Fruit fly (Drosophila melanogaster) whole organism, prepupa: Measurements from ENCODE around the gene Gbs-76A.

Experiments
- Blimp-1 ChIP-seq: fragments of 200-800 bp; sonication (Bioruptor generic); optimal IDR thresholded peaks from 3 replicates; lab custom pipeline; 2017; ENCODE audit warnings: missing biosample characterization, missing genetic modification characterization, mild to moderate bottlenecking, moderate library complexity, missing genetic modification reagents
- CG11294 ChIP-seq: fragments of 200-800 bp; sonication (Bioruptor generic); IDR thresholded peaks from 2 replicates; pipeline ENCODE4 v1.3.6; 2022; ENCODE audit warnings: missing biosample characterization, missing genetic modification characterization
- CG15336 ChIP-seq: fragments of 200-800 bp; sonication (Bioruptor generic); IDR thresholded peaks from 2 replicates; pipeline ENCODE4 v1.3.6; 2022; ENCODE audit warnings: missing biosample characterization, missing genetic modification characterization
- CG1621 ChIP-seq: fragments of 200-800 bp; sonication (Bioruptor generic); optimal IDR thresholded peaks from 3 replicates; lab custom pipeline; 2018; ENCODE audit warnings: missing biosample characterization, mild to moderate bottlenecking, missing genetic modification characterization
- CG3032 ChIP-seq: fragments of 200-800 bp; optimal IDR thresholded peaks from 2 replicates; lab custom pipeline; 2019; ENCODE audit warnings: missing biosample characterization, mild to moderate bottlenecking, missing genetic modification characterization, moderate library complexity
- CG31627 ChIP-seq: fragments of 200-800 bp; sonication (Bioruptor generic); optimal IDR thresholded peaks from 3 replicates; lab custom pipeline; 2016; ENCODE audit warnings: missing biosample characterization, missing genetic modification characterization
- CG32006 ChIP-seq: fragments of 200-800 bp; sonication (Bioruptor generic); optimal IDR thresholded peaks from 3 replicates; lab custom pipeline; 2017; ENCODE audit warnings: missing biosample characterization, mild to moderate bottlenecking, missing genetic modification characterization
- CG34406 ChIP-seq: fragments of 200-800 bp; sonication (Bioruptor generic); optimal IDR thresholded peaks from 3 replicates; lab custom pipeline; 2016; ENCODE audit warnings: missing biosample characterization, missing genetic modification characterization
- CG3919 ChIP-seq: fragments of 200-800 bp; sonication (Bioruptor generic); optimal IDR thresholded peaks from 3 replicates; lab custom pipeline; 2016; ENCODE audit warnings: missing biosample characterization, missing genetic modification characterization
- CG6163 ChIP-seq: fragments of 200-800 bp; sonication (Bioruptor generic); IDR thresholded peaks from 3 replicates; pipeline ENCODE4 v1.3.6; 2022; ENCODE audit warnings: missing biosample characterization, missing genetic modification characterization
- CG6276 ChIP-seq: fragments of 200-800 bp; sonication (Bioruptor generic); optimal IDR thresholded peaks from 2 replicates; lab custom pipeline; 2017; ENCODE audit warnings: missing biosample characterization, mild to moderate bottlenecking, missing genetic modification characterization
- CG6792 ChIP-seq: fragments of 200-800 bp; sonication (Bioruptor generic); optimal IDR thresholded peaks from 3 replicates; lab custom pipeline; 2016; ENCODE audit warnings: missing biosample characterization, missing genetic modification characterization
- CG6808 ChIP-seq: fragments of 200-800 bp; sonication (Bioruptor generic); optimal IDR thresholded peaks from 3 replicates; lab custom pipeline; 2017; ENCODE audit warnings: missing biosample characterization, missing genetic modification characterization, mild to moderate bottlenecking, moderate library complexity, missing genetic modification reagents
- CG6854 ChIP-seq: fragments of 200-800 bp; sonication (Bioruptor generic); optimal IDR thresholded peaks from 2 replicates; lab custom pipeline; 2017; ENCODE audit warnings: missing biosample characterization, mild to moderate bottlenecking, missing genetic modification characterization
- CG7368 ChIP-seq: fragments of 200-800 bp; sonication (Bioruptor generic); optimal IDR thresholded peaks from 3 replicates; lab custom pipeline; 2016; ENCODE audit warnings: missing biosample characterization, missing genetic modification characterization
- CG8632 ChIP-seq: fragments of 200-800 bp; sonication (Bioruptor generic); optimal IDR thresholded peaks from 3 replicates; lab custom pipeline; 2016; ENCODE audit warnings: missing biosample characterization, missing genetic modification characterization
- CG9139 ChIP-seq: fragments of 200-800 bp; sonication (Bioruptor generic); optimal IDR thresholded peaks from 3 replicates; lab custom pipeline; 2017; ENCODE audit warnings: missing biosample characterization, mild to moderate bottlenecking, missing genetic modification characterization
- Eip75B ChIP-seq: fragments of 200-800 bp; sonication (Bioruptor generic); optimal IDR thresholded peaks from 3 replicates; lab custom pipeline; 2016; ENCODE audit warnings: missing biosample characterization, missing genetic modification characterization
- Eip78C ChIP-seq: fragments of 200-800 bp; sonication (Bioruptor generic); peaks from one replicate; lab custom pipeline; 2016; ENCODE audit warnings: missing biosample characterization, missing genetic modification characterization
- Eip93F ChIP-seq: fragments of 200-800 bp; sonication (Bioruptor generic); optimal IDR thresholded peaks from 2 replicates; lab custom pipeline; 2016; ENCODE audit warnings: missing biosample characterization, mild to moderate bottlenecking, missing genetic modification characterization
- Ets21C ChIP-seq: fragments of 200-800 bp; sonication (Bioruptor generic); optimal IDR thresholded peaks from 3 replicates; lab custom pipeline; 2016; ENCODE audit warnings: missing biosample characterization, missing genetic modification characterization
- Ets96B ChIP-seq: fragments of 200-800 bp; optimal IDR thresholded peaks from 2 replicates; lab custom pipeline; 2019; ENCODE audit warnings: missing biosample characterization, mild to moderate bottlenecking, missing genetic modification characterization, moderate library complexity
- Gug ChIP-seq: fragments of 200-800 bp; sonication (Bioruptor generic); IDR thresholded peaks from 2 replicates; pipeline ENCODE4 v1.3.6; 2022; ENCODE audit warnings: missing biosample characterization, missing genetic modification characterization
- Hr38 ChIP-seq: sonication (Bioruptor generic); optimal IDR thresholded peaks from 2 replicates; lab custom pipeline; 2016; ENCODE audit warnings: missing biosample characterization, missing genetic modification characterization
- Lpt ChIP-seq: fragments of 200-800 bp; sonication (Bioruptor generic); optimal IDR thresholded peaks from 3 replicates; lab custom pipeline; 2016; ENCODE audit warnings: missing biosample characterization, missing genetic modification characterization
- Met ChIP-seq: fragments of 200-800 bp; sonication (Bioruptor generic); optimal IDR thresholded peaks from 3 replicates; lab custom pipeline; 2016; ENCODE audit warnings: missing biosample characterization, missing genetic modification characterization
- OdsH ChIP-seq: fragments of 200-800 bp; sonication (Bioruptor generic); optimal IDR thresholded peaks from 3 replicates; lab custom pipeline; 2016; ENCODE audit warnings: missing biosample characterization, missing genetic modification characterization
- Smox ChIP-seq: fragments of 200-800 bp; sonication (Bioruptor generic); optimal IDR thresholded peaks from 3 replicates; lab custom pipeline; 2016; ENCODE audit warnings: missing biosample characterization, missing genetic modification characterization
- Sox102F ChIP-seq: fragments of 200-800 bp; sonication (Bioruptor generic); optimal IDR thresholded peaks from 2 replicates; lab custom pipeline; 2016; ENCODE audit warnings: missing biosample characterization, mild to moderate bottlenecking, missing genetic modification characterization
- Sox14 ChIP-seq: fragments of 200-800 bp; sonication (Bioruptor generic); optimal IDR thresholded peaks from 3 replicates; lab custom pipeline; 2016; ENCODE audit warnings: missing biosample characterization, missing genetic modification characterization
- Sox15 ChIP-seq: fragments of 200-800 bp; sonication (Bioruptor generic); optimal IDR thresholded peaks from 3 replicates; lab custom pipeline; 2016; ENCODE audit warnings: missing biosample characterization, missing genetic modification characterization
- achi ChIP-seq: fragments of 200-800 bp; sonication (Bioruptor generic); optimal IDR thresholded peaks from 3 replicates; lab custom pipeline; 2016; ENCODE audit warnings: missing biosample characterization, missing genetic modification characterization
- acj6 ChIP-seq: fragments of 200-800 bp; sonication (Bioruptor generic); optimal IDR thresholded peaks from 3 replicates; lab custom pipeline; 2016; ENCODE audit warnings: missing biosample characterization, missing genetic modification characterization
- cyc ChIP-seq: fragments of 200-800 bp; sonication (Bioruptor generic); optimal IDR thresholded peaks from 3 replicates; lab custom pipeline; 2016; ENCODE audit warnings: missing biosample characterization, missing genetic modification characterization
- eg ChIP-seq: fragments of 200-800 bp; sonication (Bioruptor generic); IDR thresholded peaks from 3 replicates; pipeline ENCODE4 v1.3.6; 2022; ENCODE audit warnings: missing biosample characterization, missing genetic modification characterization
- esn ChIP-seq: fragments of 200-800 bp; sonication (Bioruptor generic); optimal IDR thresholded peaks from 2 replicates; lab custom pipeline; 2016; ENCODE audit warnings: missing biosample characterization, mild to moderate bottlenecking, missing genetic modification characterization, moderate library complexity
- fd59A ChIP-seq: fragments of 200-800 bp; sonication (Bioruptor generic); optimal IDR thresholded peaks from 2 replicates; lab custom pipeline; 2017; ENCODE audit warnings: missing biosample characterization, mild to moderate bottlenecking, missing genetic modification characterization, missing genetic modification reagents
- fd85E ChIP-seq: fragments of 200-800 bp; sonication (Bioruptor generic); optimal IDR thresholded peaks from 3 replicates; lab custom pipeline; 2016; ENCODE audit warnings: missing biosample characterization, missing genetic modification characterization
- fkh ChIP-seq: fragments of 200-800 bp; sonication (Bioruptor generic); optimal IDR thresholded peaks from 3 replicates; lab custom pipeline; 2017; ENCODE audit warnings: missing biosample characterization, mild to moderate bottlenecking, missing genetic modification characterization, moderate library complexity
- pdm3 ChIP-seq: fragments of 200-800 bp; sonication (Bioruptor generic); optimal IDR thresholded peaks from 3 replicates; lab custom pipeline; 2016; ENCODE audit warnings: missing biosample characterization, missing genetic modification characterization
- spab ChIP-seq: fragments of 200-800 bp; sonication (Bioruptor generic); optimal IDR thresholded peaks from 2 replicates; lab custom pipeline; 2017; ENCODE audit warnings: missing biosample characterization, mild to moderate bottlenecking, missing genetic modification characterization, missing genetic modification reagents
- ss ChIP-seq, 2 experiments: fragments of 200-800 bp; sonication (Bioruptor generic); optimal IDR thresholded peaks; 2 replicates in 1 of 2; 3 replicates in 1 of 2; lab custom pipeline; 2017 to 2018; ENCODE audit warnings: mild to moderate bottlenecking in 2 of 2, missing biosample characterization in 2 of 2, missing genetic modification characterization in 2 of 2, moderate library complexity in 1 of 2
- svp ChIP-seq: fragments of 200-800 bp; sonication (Bioruptor generic); peaks from one replicate; lab custom pipeline; 2016; ENCODE audit warnings: missing biosample characterization, missing genetic modification characterization
- topi ChIP-seq: fragments of 200-800 bp; sonication (Bioruptor generic); optimal IDR thresholded peaks from 3 replicates; lab custom pipeline; 2016; ENCODE audit warnings: missing biosample characterization, missing genetic modification characterization
- vri ChIP-seq: fragments of 200-800 bp; sonication (Bioruptor generic); optimal IDR thresholded peaks from 3 replicates; lab custom pipeline; 2016; ENCODE audit warnings: missing biosample characterization, mild to moderate bottlenecking, missing genetic modification characterization

The Gbs-76A gene

dm6 chr3L:19268720-19269401 is 23.7 kb downstream of the Gbs-76A start, which contains the start of the genes Aldh7A1 and CG14085:
Gene Aldh7A1 (minus strand): TSS chr3L:19268913.
Gene CG14085 (plus strand): TSS chr3L:19269351.
- TF ChIP-seq svp (GFP tag; lab: Kevin White, UChicago), result peak; percentile 97
- no peak for TF ChIP-seq fd59A (GFP tag; lab: Kevin White, UChicago)
- TF ChIP-seq Sox14 (GFP tag; lab: Kevin White, UChicago), result peak; percentile 51
- peak; percentile 29 for TF ChIP-seq CG3919 (GFP tag; lab: Kevin White, UChicago)
- peak; percentile 60 for TF ChIP-seq Eip78C
- peak; percentile 39; the same call in 1 of the 3 replicates for TF ChIP-seq eg (GFP tag; lab: Robert Waterston, UW)
- TF ChIP-seq CG7368 (GFP tag; lab: Kevin White, UChicago), result no peak
- peak; percentile 3 for TF ChIP-seq Sox102F (GFP tag; lab: Kevin White, UChicago)
- TF ChIP-seq topi (GFP tag; lab: Kevin White, UChicago), result peak; percentile 9
- peak; percentile 40 for TF ChIP-seq vri

DNA sequence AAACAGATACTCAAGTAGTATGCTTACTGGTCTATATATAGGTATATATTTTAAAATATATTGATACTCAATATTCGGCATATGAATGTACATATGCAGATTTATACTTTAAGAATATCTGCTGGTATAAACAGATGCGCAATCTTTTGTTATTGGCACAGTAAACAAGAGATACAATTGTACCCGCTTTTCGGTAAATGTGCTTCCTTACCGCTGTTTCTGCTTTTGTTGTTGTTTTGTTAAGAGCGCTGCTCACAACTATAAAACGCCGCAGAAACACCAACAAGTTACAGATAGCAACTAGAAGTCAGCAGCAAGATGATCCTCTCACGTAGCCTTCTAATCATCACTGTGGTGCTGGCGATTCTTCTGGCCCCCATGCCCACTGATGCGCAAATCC is 26.8 kb downstream of the Gbs-76A start, which contains the start of gene CG45081:
Gene CG45081 (plus strand): TSS at position 301 of the 400 bp plus-strand sequence.
- TF ChIP-seq esn (GFP tag; lab: Kevin White, UChicago), result peak; percentile 4
- TF ChIP-seq Smox (GFP tag; lab: Kevin White, UChicago), result no peak
- TF ChIP-seq Eip78C, result peak; percentile 63

DNA sequence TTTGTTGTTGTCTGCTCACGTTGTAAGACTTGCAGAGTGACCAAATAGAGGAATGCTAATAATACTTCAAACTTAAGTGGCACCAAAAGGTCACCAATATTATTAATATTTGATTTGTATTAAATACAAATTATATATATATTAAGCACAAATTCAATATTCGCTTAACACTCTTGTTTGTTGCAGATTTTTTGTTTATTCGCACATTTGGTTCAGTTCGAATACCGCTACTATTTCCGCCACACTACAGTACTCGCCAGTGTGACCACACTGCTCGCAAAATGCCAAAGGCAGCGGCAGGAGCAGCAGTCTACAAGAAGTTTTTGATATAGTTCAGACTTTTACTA is 28.5 kb downstream of the Gbs-76A start, which contains the start of gene Max:
Gene Max (minus strand): TSS at position 44 of the 347 bp plus-strand sequence.
- TF ChIP-seq fd59A (GFP tag; lab: Kevin White, UChicago) (no peak), CG11294 (GFP tag; lab: Robert Waterston, UW) (no peak), Eip93F (GFP tag; lab: Kevin White, UChicago) (peak; percentile 66), topi (GFP tag; lab: Kevin White, UChicago) (peak; percentile 14), esn (GFP tag; lab: Kevin White, UChicago) (peak; percentile 62), CG31627 (GFP tag; lab: Kevin White, UChicago) (peak; percentile 46), Ets96B (peak; percentile 51), pdm3 (GFP tag; lab: Kevin White, UChicago) (peak; percentile 41), Eip75B (peak; percentile 26), OdsH (GFP tag; lab: Kevin White, UChicago) (peak; percentile 68), CG6163 (GFP tag; lab: Robert Waterston, UW) (peak; percentile 73), Hr38 (GFP tag; lab: Kevin White, UChicago) (no peak), cyc (GFP tag; lab: Kevin White, UChicago) (peak; percentile 23), Blimp-1 (peak; percentile 13), Ets21C (GFP tag; lab: Kevin White, UChicago) (no peak), spab (no peak), CG3032 (tag; lab: Kevin White, UChicago) (peak; percentile 71), Met (peak; percentile 51), Eip78C (peak; percentile 88), CG34406 (GFP tag; lab: Kevin White, UChicago) (peak; percentile 66), CG6808 (GFP tag; lab: Kevin White, UChicago) (peak; percentile 30), CG6276 (GFP tag; lab: Kevin White, UChicago) (no peak), CG1621 (peak; percentile 32), CG15336 (GFP tag; lab: Robert Waterston, UW) (peak; percentile 52), Gug (no peak), CG9139 (GFP tag; lab: Kevin White, UChicago) (no peak), CG3919 (GFP tag; lab: Kevin White, UChicago) (peak; percentile 69), achi (peak; percentile 67), eg (GFP tag; lab: Robert Waterston, UW) (peak; percentile 82), fkh (GFP tag; lab: Kevin White, UChicago) (peak; percentile 32), CG6854 (GFP tag; lab: Kevin White, UChicago) (peak; percentile 3), CG6792 (peak; percentile 46), CG8632 (peak; percentile 37), CG32006 (peak; percentile 62), Sox14 (GFP tag; lab: Kevin White, UChicago) (peak; percentile 39), acj6 (peak; percentile 71), Lpt (GFP tag; lab: Kevin White, UChicago) (peak; percentile 42), svp (GFP tag; lab: Kevin White, UChicago) (peak; percentile 95), ss (GFP tag; optimal IDR thresholded peaks at IDR 0.05; lab: Kevin White, UChicago) (peak in 1 of 2 experiments; percentile 59), Sox102F (GFP tag; lab: Kevin White, UChicago) (peak; percentile 44), fd85E (GFP tag; lab: Kevin White, UChicago) (no peak), Sox15 (GFP tag; lab: Kevin White, UChicago) (peak; percentile 32)
